Fruit fly (Drosophila melanogaster): ENCODE measurements around the gene CG11722.
A peak's percentile ranks its signal among the peaks of the same experiment; 100 is the strongest.

Gene CG11722

DNA sequence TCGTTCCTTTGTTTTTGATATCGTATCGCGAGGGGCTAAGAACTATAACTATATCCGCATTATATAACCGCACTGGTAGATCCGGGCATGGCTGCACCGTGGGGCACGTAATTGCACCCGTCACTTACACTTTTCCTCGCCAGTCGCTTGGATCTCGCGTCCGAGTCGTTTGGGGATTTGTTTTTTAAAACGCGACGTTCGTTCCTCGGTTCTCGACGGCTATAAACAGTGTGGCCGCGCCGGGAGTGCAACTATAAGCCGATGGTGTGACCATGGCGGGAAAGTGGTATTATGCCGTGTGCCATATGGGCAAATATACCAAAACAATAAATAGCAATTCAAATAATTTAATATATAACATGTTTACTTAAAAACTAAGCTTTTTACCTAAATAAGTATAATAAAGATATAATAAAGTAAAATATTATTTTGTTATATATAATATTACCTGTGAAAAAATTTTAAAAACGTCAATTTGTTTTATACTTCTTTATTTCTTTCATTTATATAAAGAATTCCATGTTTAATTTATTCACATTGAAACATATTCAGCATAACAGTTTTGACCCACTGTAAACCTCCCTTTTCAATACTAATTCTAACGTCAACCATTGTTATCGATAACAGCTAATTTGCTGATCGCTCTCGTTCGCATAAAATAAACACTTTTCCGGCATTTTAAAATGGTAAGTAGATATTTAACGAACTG lies 2.5 kb downstream of the CG11722 start, which contains the start of the genes Mical and CG3909 (continued):
- peak; percentile 77 for TF ChIP-seq dimm (GFP tag; IDR thresholded peaks at IDR 0.05)
- peak; percentile 55 to 87 for TF ChIP-seq dpn (GFP tag; optimal IDR thresholded peaks at IDR 0.05)
- peak; percentile 21; the same call in 1 of the 3 replicates for TF ChIP-seq knrl (GFP tag; IDR thresholded peaks at IDR 0.05; ENCODE audit: partially characterized antibody)
- TF ChIP-seq HmgD (GFP tag; optimal IDR thresholded peaks at IDR 0.05) = no peak
- peak; percentile 89 for TF ChIP-seq CG11085 (GFP tag; IDR thresholded peaks at IDR 0.05)
- peak; percentile 21; the same call in 1 of the 2 replicates for TF ChIP-seq hbn (GFP tag; IDR thresholded peaks at IDR 0.05; ENCODE audit: partially characterized antibody)
- 0 out of 3 replicates have a peak, but pooled peaks have one; percentile 30 for TF ChIP-seq CG6791 (GFP tag; IDR thresholded peaks at IDR 0.05; ENCODE audit: partially characterized antibody)
- TF ChIP-seq lola (GFP tag; optimal IDR thresholded peaks at IDR 0.05) = peak in 1 of 3 experiments; percentile 84
- TF ChIP-seq ind (GFP tag; optimal IDR thresholded peaks at IDR 0.05) = peak; percentile 86
- TF ChIP-seq D (optimal IDR thresholded peaks at IDR 0.05) = no peak
- peak; percentile 59 for TF ChIP-seq D (GFP tag; optimal IDR thresholded peaks at IDR 0.05)
- peak; percentile 46 for TF ChIP-seq Usf (GFP tag; optimal IDR thresholded peaks at IDR 0.05)
- TF ChIP-seq CG33557 (GFP tag; optimal IDR thresholded peaks at IDR 0.05) = peak; percentile 31
- peak; percentile 84 for TF ChIP-seq CG9215 (GFP tag; IDR thresholded peaks at IDR 0.05)
- TF ChIP-seq Fer1 (GFP tag; optimal IDR thresholded peaks at IDR 0.05) = peak; percentile 79
- TF ChIP-seq CG13296 (GFP tag; optimal IDR thresholded peaks at IDR 0.05) = peak; percentile 88
- TF ChIP-seq oc (tag; optimal IDR thresholded peaks at IDR 0.05) = peak; percentile 71
- TF ChIP-seq sd (tag; optimal IDR thresholded peaks at IDR 0.05) = peak; percentile 78

DNA sequence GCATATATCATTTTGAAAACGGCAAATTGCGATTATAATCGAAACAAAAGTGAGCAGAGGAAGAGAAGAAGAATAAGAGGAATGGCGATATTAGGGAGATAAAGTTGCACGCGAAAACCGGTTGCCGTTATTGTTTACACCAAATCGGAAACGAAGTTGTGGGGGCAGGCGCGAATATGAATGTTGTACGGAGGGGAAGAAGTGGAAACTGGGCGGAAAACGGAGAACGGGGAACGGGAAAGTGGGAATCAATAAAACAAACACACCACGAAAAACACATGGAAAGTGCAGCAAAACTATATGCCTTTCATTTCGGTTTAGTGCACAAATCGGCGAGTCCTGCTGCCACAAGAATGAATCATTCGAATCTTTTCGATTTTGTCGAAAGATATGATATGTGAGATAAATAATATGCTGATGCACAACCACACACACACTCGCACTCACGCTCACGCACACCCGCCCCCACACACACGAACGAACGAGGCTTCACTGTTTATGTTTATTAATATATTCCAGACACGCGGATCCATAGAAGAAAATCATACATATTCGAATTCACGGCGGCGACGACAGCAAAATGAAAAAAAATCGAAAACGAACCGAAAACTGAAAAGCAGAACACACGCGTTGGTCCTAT lies 3.2 kb downstream of the CG11722 start:
- TF ChIP-seq nerfin-2 (GFP tag; IDR thresholded peaks at IDR 0.05; ENCODE audit: partially characterized antibody) (peak; percentile 10; the same call in 1 of the 2 replicates), tna (GFP tag; IDR thresholded peaks at IDR 0.05; ENCODE audit: partially characterized antibody) (0 out of 2 replicates have a peak, but pooled peaks have one; percentile 10), sr (GFP tag; IDR thresholded peaks at IDR 0.05) (peak; percentile 89), cg (GFP tag; optimal IDR thresholded peaks at IDR 0.05) (peak; percentile 70), CG10209 (GFP tag; optimal IDR thresholded peaks at IDR 0.05) (no peak), Blimp-1 (GFP tag; optimal IDR thresholded peaks at IDR 0.05) (no peak), onecut (GFP tag; IDR thresholded peaks at IDR 0.05) (peak; percentile 66), crol (GFP tag; IDR thresholded peaks at IDR 0.05) (peak; percentile 80), Mrtf (GFP tag; IDR thresholded peaks at IDR 0.05) (no peak), grn (GFP tag; optimal IDR thresholded peaks at IDR 0.05) (peak; percentile 3)

DNA sequence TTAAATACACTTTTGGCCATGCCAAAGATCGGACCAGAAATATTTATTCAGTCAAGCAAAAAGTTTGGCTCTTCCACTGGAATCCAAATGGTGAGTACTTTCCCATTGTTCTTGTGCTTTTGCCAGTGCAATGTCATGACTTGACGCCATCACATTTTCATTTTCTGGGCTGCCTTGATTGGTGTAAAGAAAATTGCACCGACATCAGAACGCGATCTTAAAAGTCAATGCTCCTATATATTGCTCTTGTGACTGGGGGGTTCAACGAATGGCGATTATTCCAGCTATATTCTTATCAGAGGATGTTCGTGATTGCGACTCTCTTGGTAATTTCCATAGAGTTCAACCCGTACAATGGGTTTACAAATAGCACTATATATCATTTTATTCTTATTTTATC lies 4.8 kb downstream of the CG11722 start:
- TF ChIP-seq ssp (GFP tag; IDR thresholded peaks at IDR 0.05) (no peak), sr (GFP tag; IDR thresholded peaks at IDR 0.05) (no peak), CG12769 (tag; optimal IDR thresholded peaks at IDR 0.05) (no peak)

DNA sequence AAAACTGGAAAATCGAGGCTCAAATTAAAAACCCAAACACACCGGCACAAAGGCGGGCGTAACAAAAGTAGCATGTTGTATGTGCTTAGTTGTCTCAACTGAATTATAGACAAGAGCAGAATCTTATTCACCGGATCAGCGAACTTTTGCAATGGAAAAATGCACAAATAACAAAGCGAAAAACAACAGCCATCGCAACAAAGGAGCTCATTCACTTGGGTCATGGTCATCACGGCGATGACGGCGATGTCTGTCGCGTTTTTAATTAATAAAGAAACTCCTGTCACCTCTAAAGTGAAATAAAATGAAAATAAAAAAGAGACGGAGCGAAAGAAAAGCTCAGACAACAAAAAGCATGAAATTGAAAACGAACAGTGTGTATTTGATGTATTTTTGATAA lies 6.2 kb downstream of the CG11722 start:
- TF ChIP-seq CG17829 (tag; optimal IDR thresholded peaks at IDR 0.05) (no peak), CG3065 (GFP tag; optimal IDR thresholded peaks at IDR 0.05) (no peak), E2f2 (GFP tag; IDR thresholded peaks at IDR 0.05) (no peak), tup (GFP tag; optimal IDR thresholded peaks at IDR 0.05) (no peak), CG15073 (GFP tag; optimal IDR thresholded peaks at IDR 0.05) (no peak), Dfd (GFP tag; optimal IDR thresholded peaks at IDR 0.05) (no peak)

Measured in whole organism, embryonic.